Worm (Caenorhabditis elegans): ENCODE data around the gene pkc-1.

ce11 chrV:12071483-12071882 is 39.5 kb upstream of the pkc-1 start:
- TF ChIP-seq sea-1 (GFP tag; conservative IDR thresholded peaks at IDR 0.05) (no peak), ama-1 (optimal IDR thresholded peaks at IDR 0.05) (no peak), hmg-4 (GFP tag; optimal IDR thresholded peaks at IDR 0.05) (no peak)

Data from whole organism, early embryonic.